Worm (Caenorhabditis elegans) whole organism, L1 larva: ENCODE measurements around the gene acox-3.

Experiments used
- C04F5.9 ChIP-seq: sonication (generic microtip); optimal IDR thresholded peaks from 2 replicates; lab custom pipeline; 2016; ENCODE audit warnings: missing genetic modification characterization, missing compliant biosample characterization
- C34B4.2 ChIP-seq: sonication (generic microtip); optimal IDR thresholded peaks from 2 replicates; lab custom pipeline; 2017; ENCODE audit warnings: mild to moderate bottlenecking, missing genetic modification characterization, missing compliant biosample characterization
- alr-1 ChIP-seq: fragments of 200-800 bp; sonication (Bioruptor generic); optimal IDR thresholded peaks from 2 replicates; lab custom pipeline; 2018; ENCODE audit warnings: borderline replicate concordance, mild to moderate bottlenecking, missing genetic modification characterization, missing compliant biosample characterization
- ama-1 ChIP-seq: fragments of 150-350 bp; optimal IDR thresholded peaks from 2 replicates; lab custom pipeline; 2014
- blmp-1 ChIP-seq: fragments of 150-350 bp; optimal IDR thresholded peaks from 2 replicates; lab custom pipeline; 2014; ENCODE audit warnings: missing biosample characterization, missing genetic modification characterization
- ceh-88 ChIP-seq: fragments of 200-800 bp; sonication (Bioruptor generic); IDR thresholded peaks from 2 replicates; pipeline ENCODE4 v1.3.6; 2022; ENCODE audit warnings: missing genetic modification characterization, missing compliant biosample characterization
- ceh-90 ChIP-seq: sonication (generic microtip); optimal IDR thresholded peaks from 2 replicates; lab custom pipeline; 2016; ENCODE audit warnings: missing genetic modification characterization, missing compliant biosample characterization
- ces-1 ChIP-seq: fragments of 150-350 bp; optimal IDR thresholded peaks from 2 replicates; lab custom pipeline; 2014; ENCODE audit warnings: missing biosample characterization, missing genetic modification reagents, missing genetic modification characterization
- dpl-1 ChIP-seq, 3 experiments: fragments of 150-350 bp in 2 of 3; sonication (generic microtip) in 1 of 3; optimal IDR thresholded peaks; 2 replicates each; lab custom pipeline; 2014 to 2017; ENCODE audit warnings: missing biosample characterization in 3 of 3, missing genetic modification characterization in 3 of 3, missing genetic modification reagents in 3 of 3
- dsc-1 ChIP-seq: sonication (generic microtip); optimal IDR thresholded peaks from 2 replicates; lab custom pipeline; 2016; ENCODE audit warnings: mild to moderate bottlenecking, missing genetic modification characterization, missing compliant biosample characterization
- efl-3 ChIP-seq: fragments of 200-800 bp; sonication (Bioruptor generic); optimal IDR thresholded peaks from 2 replicates; lab custom pipeline; 2018; ENCODE audit warnings: mild to moderate bottlenecking, missing genetic modification characterization, missing compliant biosample characterization
- elt-2 ChIP-seq: sonication (generic microtip); optimal IDR thresholded peaks from 2 replicates; lab custom pipeline; 2016; ENCODE audit warnings: missing genetic modification characterization, mild to moderate bottlenecking, inconsistent platforms, missing compliant biosample characterization, missing genetic modification reagents
- fkh-10 ChIP-seq: sonication (generic microtip); optimal IDR thresholded peaks from 2 replicates; lab custom pipeline; 2017; ENCODE audit warnings: missing biosample characterization, missing genetic modification reagents, missing genetic modification characterization
- fkh-8 ChIP-seq: sonication (generic microtip); optimal IDR thresholded peaks from 2 replicates; lab custom pipeline; 2016; ENCODE audit warnings: mild to moderate bottlenecking, missing genetic modification characterization, missing compliant biosample characterization
- fos-1 ChIP-seq: fragments of 150-350 bp; optimal IDR thresholded peaks from 2 replicates; lab custom pipeline; 2014; ENCODE audit warnings: missing biosample characterization, missing genetic modification characterization
- grh-1 ChIP-seq: fragments of 200-800 bp; sonication (Bioruptor generic); IDR thresholded peaks from 2 replicates; pipeline ENCODE4 v1.3.6; 2022; ENCODE audit warnings: missing genetic modification reagents, missing genetic modification characterization, missing compliant biosample characterization
- hlh-17 ChIP-seq: fragments of 200-800 bp; sonication (Bioruptor generic); optimal IDR thresholded peaks from 2 replicates; lab custom pipeline; 2018; ENCODE audit warnings: missing genetic modification characterization, mild to moderate bottlenecking, missing compliant biosample characterization, moderate library complexity, borderline replicate concordance
- hlh-4 ChIP-seq: sonication (generic microtip); optimal IDR thresholded peaks from 2 replicates; lab custom pipeline; 2016; ENCODE audit warnings: mild to moderate bottlenecking, missing genetic modification characterization, missing compliant biosample characterization
- hpl-2 ChIP-seq: fragments of 150-350 bp; optimal IDR thresholded peaks from 2 replicates; lab custom pipeline; 2014; ENCODE audit warnings: missing biosample characterization, missing genetic modification reagents, missing genetic modification characterization
- irx-1 ChIP-seq: sonication (generic microtip); optimal IDR thresholded peaks from 2 replicates; lab custom pipeline; 2016; ENCODE audit warnings: missing genetic modification characterization, missing compliant biosample characterization
- isw-1 ChIP-seq: fragments of 200-800 bp; sonication (Bioruptor generic); IDR thresholded peaks from 2 replicates; pipeline ENCODE4 v1.3.6; 2022; ENCODE audit warnings: missing genetic modification characterization, missing compliant biosample characterization
- jun-1 ChIP-seq: fragments of 150-350 bp; optimal IDR thresholded peaks from 2 replicates; lab custom pipeline; 2014; ENCODE audit warnings: missing biosample characterization, missing genetic modification reagents, missing genetic modification characterization
- lin-13 ChIP-seq: fragments of 150-350 bp; optimal IDR thresholded peaks from 2 replicates; lab custom pipeline; 2014; ENCODE audit warnings: missing biosample characterization, missing genetic modification reagents, missing genetic modification characterization
- lin-14 ChIP-seq: fragments of 200-800 bp; sonication (Bioruptor generic); optimal IDR thresholded peaks from 2 replicates; lab custom pipeline; 2018; ENCODE audit warnings: mild to moderate bottlenecking, missing genetic modification characterization, moderate library complexity, missing compliant biosample characterization
- lin-15B ChIP-seq: fragments of 150-350 bp; sonication (generic microtip); optimal IDR thresholded peaks from 3 replicates; lab custom pipeline; 2014; ENCODE audit warnings: missing biosample characterization, missing genetic modification characterization
- lin-35 ChIP-seq, 2 experiments: fragments of 150-350 bp; optimal IDR thresholded peaks; 2 replicates each; lab custom pipeline; 2014; ENCODE audit warnings: missing biosample characterization in 2 of 2, missing genetic modification characterization in 2 of 2, missing genetic modification reagents in 2 of 2
- lir-3 ChIP-seq: sonication (generic microtip); optimal IDR thresholded peaks from 2 replicates; lab custom pipeline; 2016; ENCODE audit warnings: mild to moderate bottlenecking, missing genetic modification characterization, moderate library complexity, missing compliant biosample characterization; ENCODE audit not compliant: poor library complexity
- mab-9 ChIP-seq: fragments of 200-800 bp; sonication (Bioruptor generic); IDR thresholded peaks from 2 replicates; pipeline ENCODE4 v1.3.6; 2022; ENCODE audit warnings: missing genetic modification reagents, missing genetic modification characterization, missing compliant biosample characterization
- mdl-1 ChIP-seq, 2 experiments: fragments of 150-350 bp; optimal IDR thresholded peaks; 2 replicates each; lab custom pipeline; 2014 to 2017; ENCODE audit warnings: missing biosample characterization in 2 of 2, missing genetic modification characterization in 2 of 2, inconsistent platforms in 1 of 2
- nhr-19 ChIP-seq: fragments of 200-800 bp; sonication (Bioruptor generic); conservative IDR thresholded peaks from 2 replicates; pipeline ENCODE4 v1.3.6; 2022; ENCODE audit warnings: missing genetic modification characterization, missing compliant biosample characterization
- nhr-237 ChIP-seq: fragments of 150-350 bp; optimal IDR thresholded peaks from 2 replicates; lab custom pipeline; 2014; ENCODE audit warnings: missing biosample characterization, missing genetic modification characterization
- nhr-47 ChIP-seq: sonication (generic microtip); optimal IDR thresholded peaks from 2 replicates; lab custom pipeline; 2016; ENCODE audit warnings: mild to moderate bottlenecking, missing genetic modification characterization, moderate library complexity, missing compliant biosample characterization
- nhr-71 ChIP-seq: sonication (generic microtip); optimal IDR thresholded peaks from 2 replicates; lab custom pipeline; 2016; ENCODE audit warnings: mild to moderate bottlenecking, missing genetic modification characterization, moderate library complexity, missing compliant biosample characterization
- nhr-76 ChIP-seq: sonication (generic microtip); optimal IDR thresholded peaks from 2 replicates; lab custom pipeline; 2017; ENCODE audit warnings: missing biosample characterization, missing genetic modification characterization
- nhr-84 ChIP-seq: sonication (generic microtip); optimal IDR thresholded peaks from 2 replicates; lab custom pipeline; 2017; ENCODE audit warnings: missing biosample characterization, missing genetic modification characterization
- nhr-90 ChIP-seq: sonication (generic microtip); optimal IDR thresholded peaks from 2 replicates; lab custom pipeline; 2016; ENCODE audit warnings: mild to moderate bottlenecking, missing genetic modification characterization, missing compliant biosample characterization; ENCODE audit not compliant: poor library complexity
- pax-3 ChIP-seq: fragments of 200-800 bp; sonication (Bioruptor generic); optimal IDR thresholded peaks from 2 replicates; lab custom pipeline; 2018; ENCODE audit warnings: mild to moderate bottlenecking, missing genetic modification characterization, moderate library complexity, missing compliant biosample characterization
- pqm-1 ChIP-seq: sonication (generic microtip); optimal IDR thresholded peaks from 3 replicates; lab custom pipeline; 2017; ENCODE audit warnings: missing biosample characterization, missing genetic modification characterization
- rnt-1 ChIP-seq: sonication (generic microtip); optimal IDR thresholded peaks from 2 replicates; lab custom pipeline; 2016; ENCODE audit warnings: mild to moderate bottlenecking, missing genetic modification characterization, moderate library complexity, missing compliant biosample characterization
- skn-1 ChIP-seq: fragments of 150-350 bp; optimal IDR thresholded peaks from 2 replicates; lab custom pipeline; 2014; ENCODE audit warnings: missing biosample characterization, missing genetic modification characterization
- sox-4 ChIP-seq: sonication (generic microtip); optimal IDR thresholded peaks from 2 replicates; lab custom pipeline; 2016; ENCODE audit warnings: missing genetic modification characterization, missing compliant biosample characterization
- tlp-1 ChIP-seq: fragments of 150-350 bp; optimal IDR thresholded peaks from 2 replicates; lab custom pipeline; 2014; ENCODE audit warnings: missing biosample characterization, missing genetic modification characterization
- unc-130 ChIP-seq: fragments of 150-350 bp; optimal IDR thresholded peaks from 2 replicates; lab custom pipeline; 2017; ENCODE audit warnings: missing biosample characterization, missing genetic modification characterization, inconsistent platforms
- unc-30 ChIP-seq: sonication (generic microtip); optimal IDR thresholded peaks from 2 replicates; lab custom pipeline; 2017; ENCODE audit warnings: missing biosample characterization, missing genetic modification characterization
- unc-62 ChIP-seq: fragments of 150-350 bp; optimal IDR thresholded peaks from 2 replicates; lab custom pipeline; 2014; ENCODE audit warnings: missing biosample characterization, missing genetic modification reagents, missing genetic modification characterization
- unc-86 ChIP-seq: sonication (generic microtip); optimal IDR thresholded peaks from 2 replicates; lab custom pipeline; 2016; ENCODE audit warnings: missing genetic modification characterization, missing compliant biosample characterization
- unc-98 ChIP-seq: fragments of 200-800 bp; sonication (Bioruptor generic); IDR thresholded peaks from 2 replicates; pipeline ENCODE4 v1.3.6; 2022; ENCODE audit warnings: missing genetic modification characterization, missing compliant biosample characterization
- vab-15 ChIP-seq: sonication (generic microtip); optimal IDR thresholded peaks from 2 replicates; lab custom pipeline; 2017; ENCODE audit warnings: missing genotype, mild to moderate bottlenecking, missing genetic modification characterization, missing compliant biosample characterization
- zag-1 ChIP-seq: fragments of 150-350 bp; optimal IDR thresholded peaks from 2 replicates; lab custom pipeline; 2014; ENCODE audit warnings: missing biosample characterization, missing genetic modification characterization
- zip-4 ChIP-seq: fragments of 200-800 bp; sonication (Bioruptor generic); optimal IDR thresholded peaks from 2 replicates; lab custom pipeline; 2018; ENCODE audit warnings: mild to moderate bottlenecking, missing genetic modification characterization, moderate library complexity, missing compliant biosample characterization
- ztf-11 ChIP-seq, 2 experiments: sonication (generic microtip); optimal IDR thresholded peaks; 2 replicates each; lab custom pipeline; 2016 to 2017; ENCODE audit warnings: missing genetic modification characterization in 2 of 2, missing biosample characterization in 1 of 2, missing compliant biosample characterization in 1 of 2
- ztf-4 ChIP-seq: fragments of 150-350 bp; optimal IDR thresholded peaks from 2 replicates; lab custom pipeline; 2014; ENCODE audit warnings: missing biosample characterization, missing genetic modification characterization

Gene acox-3

ce11 chrIV:6206294-6206776 is 42.0 kb downstream of the acox-3 start, which contains the start of gene C49A9.10 (continued):
- TF ChIP-seq ces-1 (GFP tag; lab: Kevin White, UChicago) (no peak), unc-86 (tag; lab: Kevin White, UChicago) (peak; percentile 88), ama-1 (lab: Kevin White, UChicago) (no peak), nhr-237 (tag; lab: Kevin White, UChicago) (no peak), mdl-1 (tag; optimal IDR thresholded peaks at IDR 0.05; lab: Kevin White, UChicago) (peak in 1 of 2 experiments; percentile 61), grh-1 (peak; percentile 87), ztf-11 (tag; optimal IDR thresholded peaks at IDR 0.05; lab: Kevin White, UChicago) (peak in 1 of 2 experiments; percentile 98), irx-1 (tag; lab: Kevin White, UChicago) (peak; percentile 98), tlp-1 (no peak), nhr-76 (tag; lab: Kevin White, UChicago) (no peak), alr-1 (tag; lab: Kevin White, UChicago) (no peak), fos-1 (tag; lab: Kevin White, UChicago) (peak; percentile 58), ceh-90 (tag; lab: Kevin White, UChicago) (peak; percentile 98), lin-14 (GFP tag; lab: Kevin White, UChicago) (peak; percentile 91), fkh-8 (tag; lab: Kevin White, UChicago) (peak; percentile 76), dsc-1 (tag; lab: Kevin White, UChicago) (peak; percentile 97), pqm-1 (tag; lab: Kevin White, UChicago) (no peak), unc-30 (tag; lab: Kevin White, UChicago) (no peak), C04F5.9 (tag; lab: Kevin White, UChicago) (peak; percentile 93), nhr-84 (tag; lab: Kevin White, UChicago) (no peak), sox-4 (tag; lab: Kevin White, UChicago) (peak; percentile 97), nhr-90 (tag; lab: Kevin White, UChicago) (peak; percentile 97), skn-1 (tag; lab: Kevin White, UChicago) (peak; percentile 79), pax-3 (tag; lab: Kevin White, UChicago) (peak; percentile 97), unc-98 (peak; percentile 89), lir-3 (tag; lab: Kevin White, UChicago) (peak; percentile 99), mab-9 (peak; percentile 89), jun-1 (peak; percentile 53), rnt-1 (tag; lab: Kevin White, UChicago) (peak; percentile 100), zag-1 (tag; lab: Kevin White, UChicago) (no peak), nhr-47 (tag; lab: Kevin White, UChicago) (peak; percentile 97), vab-15 (tag; lab: Kevin White, UChicago) (peak; percentile 58), nhr-71 (tag; lab: Kevin White, UChicago) (peak; percentile 96), hlh-17 (GFP tag; lab: Kevin White, UChicago) (peak; percentile 74), unc-62 (GFP tag; lab: Kevin White, UChicago) (no peak), unc-130 (peak; percentile 88), efl-3 (GFP tag; lab: Kevin White, UChicago) (peak; percentile 45), blmp-1 (tag; lab: Kevin White, UChicago) (peak; percentile 27), lin-13 (peak; percentile 63), fkh-10 (GFP tag; lab: Kevin White, UChicago) (no peak), nhr-19 (GFP tag; lab: Robert Waterston, UW) (peak; percentile 89), lin-15B (tag; lab: Kevin White, UChicago) (peak; percentile 65), ceh-88 (GFP tag; lab: Robert Waterston, UW) (peak; percentile 80), elt-2 (tag; lab: Kevin White, UChicago) (peak; percentile 88), isw-1 (peak; percentile 85), hpl-2 (peak; percentile 47), ztf-4 (peak; percentile 42), hlh-4 (tag; lab: Kevin White, UChicago) (peak; percentile 88), dpl-1 (GFP tag; optimal IDR thresholded peaks at IDR 0.05; lab: Kevin White, UChicago) (peak; percentile 95 to 97 (median 97)), lin-35 (GFP tag; optimal IDR thresholded peaks at IDR 0.05; lab: Kevin White, UChicago) (peak; percentile 98), C34B4.2 (tag; lab: Kevin White, UChicago) (peak; percentile 61), zip-4 (GFP tag; lab: Kevin White, UChicago) (peak; percentile 80)
